Worm (Caenorhabditis elegans): ENCODE measurements around the gene B0464.9.
"Not testable (repeated sequence)": the region's sequence is repeated elsewhere in the genome, so short reads cannot be mapped to it uniquely, and the experiment has no call there.

Gene B0464.9

ce11 chrIII:9465424-9465823 is at the start of gene B0464.9:
Gene B0464.9, plus strand, starts transcription at chrIII:9465767.
- no peak for TF ChIP-seq C38D4.7 (GFP tag; optimal IDR thresholded peaks at IDR 0.05)
- TF ChIP-seq pros-1 (tag; optimal IDR thresholded peaks at IDR 0.05): no peak
- peak; percentile 10 for TF ChIP-seq ceh-14 (tag; optimal IDR thresholded peaks at IDR 0.05)
- TF ChIP-seq rnt-1 (tag; optimal IDR thresholded peaks at IDR 0.05): peak; percentile 4
- no peak for TF ChIP-seq npax-4 (tag; optimal IDR thresholded peaks at IDR 0.05)
- TF ChIP-seq tbx-2 (tag; optimal IDR thresholded peaks at IDR 0.05): peak; percentile 81
- peak; percentile 73 for TF ChIP-seq zip-5 (tag; optimal IDR thresholded peaks at IDR 0.05)
- peak; percentile 63 for TF ChIP-seq tbx-7 (tag; optimal IDR thresholded peaks at IDR 0.05)
- no peak for TF ChIP-seq ceh-6 (GFP tag; optimal IDR thresholded peaks at IDR 0.05)
- TF ChIP-seq elt-2 (tag; optimal IDR thresholded peaks at IDR 0.05): peak; percentile 57
- TF ChIP-seq ceh-31 (tag; optimal IDR thresholded peaks at IDR 0.05): peak; percentile 77
- TF ChIP-seq ref-2 (tag; optimal IDR thresholded peaks at IDR 0.05): peak; percentile 37
- peak; percentile 59 for TF ChIP-seq ceh-2 (tag; optimal IDR thresholded peaks at IDR 0.05)
- TF ChIP-seq hlh-8 (tag; optimal IDR thresholded peaks at IDR 0.05): peak; percentile 61
- TF ChIP-seq nhr-11 (tag; optimal IDR thresholded peaks at IDR 0.05): no peak
- peak; percentile 56 for TF ChIP-seq ets-4 (tag; optimal IDR thresholded peaks at IDR 0.05)
- peak; percentile 40 for TF ChIP-seq ttx-3 (tag; optimal IDR thresholded peaks at IDR 0.05)
- TF ChIP-seq C08G9.2 (tag; optimal IDR thresholded peaks at IDR 0.05): peak; percentile 76
- TF ChIP-seq fax-1 (tag; optimal IDR thresholded peaks at IDR 0.05): peak; percentile 45

- not testable (repeated sequence) for TF ChIP-seq npax-4, ceh-31, ceh-24 (tag; optimal IDR thresholded peaks at IDR 0.05)
These were observed 45.3 kb upstream of the B0464.9 start, which contains the start of gene T26G10.4 for ce11 chrIII:9420231-9420630. Gene T26G10.4, plus strand, starts transcription at chrIII:9420531.

ce11 chrIII:9426301-9426700 is 39.3 kb upstream of the B0464.9 start, which contains the start of gene T26G10.5:
Gene T26G10.5, minus strand, starts transcription at chrIII:9426401.
- no peak for TF ChIP-seq syd-9 (tag; optimal IDR thresholded peaks at IDR 0.05)
- no peak for TF ChIP-seq ceh-22 (tag; optimal IDR thresholded peaks at IDR 0.05)
- no peak for TF ChIP-seq ztf-16 (tag; optimal IDR thresholded peaks at IDR 0.05)
- no peak for TF ChIP-seq C38D4.7 (GFP tag; optimal IDR thresholded peaks at IDR 0.05)
- no peak for TF ChIP-seq elt-2 (tag; optimal IDR thresholded peaks at IDR 0.05)
- no peak for TF ChIP-seq ceh-18 (tag; optimal IDR thresholded peaks at IDR 0.05)

- TF ChIP-seq nhr-232 (tag; optimal IDR thresholded peaks at IDR 0.05) (no peak), ceh-34 (tag; optimal IDR thresholded peaks at IDR 0.05) (no peak), ets-4 (tag; optimal IDR thresholded peaks at IDR 0.05) (no peak), F13H6.1 (tag; optimal IDR thresholded peaks at IDR 0.05) (no peak), hlh-8 (tag; optimal IDR thresholded peaks at IDR 0.05) (no peak), ceh-14 (tag; optimal IDR thresholded peaks at IDR 0.05) (no peak), lin-11 (tag; optimal IDR thresholded peaks at IDR 0.05) (no peak), Y22D7AL.16 (tag; optimal IDR thresholded peaks at IDR 0.05) (no peak), hlh-15 (tag; optimal IDR thresholded peaks at IDR 0.05) (no peak), pqm-1 (tag; optimal IDR thresholded peaks at IDR 0.05) (no peak), K09A11.1 (tag; optimal IDR thresholded peaks at IDR 0.05; ENCODE audit: insufficient read depth) (no peak)
These were observed 31.9 kb upstream of the B0464.9 start, which contains the start of gene cpar-1 for ce11 chrIII:9433576-9434107. Gene cpar-1, plus strand, starts transcription at chrIII:9434057.

- TF ChIP-seq sox-2 (GFP tag; IDR thresholded peaks at IDR 0.05) (no peak), ceh-14 (tag; optimal IDR thresholded peaks at IDR 0.05) (no peak), tbx-7 (tag; optimal IDR thresholded peaks at IDR 0.05) (no peak), F13H6.1 (tag; optimal IDR thresholded peaks at IDR 0.05) (no peak), hlh-13 (GFP tag; optimal IDR thresholded peaks at IDR 0.05) (no peak), ceh-45 (GFP tag; IDR thresholded peaks at IDR 0.05) (no peak), K09A11.1 (tag; optimal IDR thresholded peaks at IDR 0.05; ENCODE audit: insufficient read depth) (no peak), sox-4 (tag; optimal IDR thresholded peaks at IDR 0.05) (no peak), ceh-18 (tag; optimal IDR thresholded peaks at IDR 0.05) (no peak), unc-42 (tag; optimal IDR thresholded peaks at IDR 0.05) (no peak), unc-55 (GFP tag; optimal IDR thresholded peaks at IDR 0.05) (no peak), sdc-2 (tag; optimal IDR thresholded peaks at IDR 0.05) (no peak), fax-1 (tag; optimal IDR thresholded peaks at IDR 0.05) (no peak), fkh-6 (tag; optimal IDR thresholded peaks at IDR 0.05) (no peak), ceh-19 (GFP tag; optimal IDR thresholded peaks at IDR 0.05) (no peak), ceh-48 (tag; optimal IDR thresholded peaks at IDR 0.05) (no peak), dve-1 (tag; optimal IDR thresholded peaks at IDR 0.05) (no peak), ceh-9 (tag; optimal IDR thresholded peaks at IDR 0.05) (no peak), pat-9 (tag; optimal IDR thresholded peaks at IDR 0.05) (no peak)
These were observed 30.6 kb upstream of the B0464.9 start for ce11 chrIII:9434999-9435398.
